Fruit fly (Drosophila melanogaster) whole organism, embryonic: ENCODE results near the gene qjt.

Source experiments
- CG11398 ChIP-seq: fragments of 200-800 bp; sonication (Bioruptor generic); optimal IDR thresholded peaks from 2 replicates; lab custom pipeline; 2016; ENCODE audit warnings: missing biosample characterization, missing genetic modification characterization
- CG12391 ChIP-seq: fragments of 200-800 bp; sonication (Bioruptor generic); optimal IDR thresholded peaks from 3 replicates; lab custom pipeline; 2018; ENCODE audit warnings: missing biosample characterization, mild to moderate bottlenecking, missing genetic modification characterization, moderate library complexity
- Hmx ChIP-seq: fragments of 200-800 bp; sonication (Bioruptor generic); optimal IDR thresholded peaks from 2 replicates; lab custom pipeline; 2016; ENCODE audit warnings: missing biosample characterization, missing genetic modification characterization
- dm ChIP-seq: fragments of 200-800 bp; sonication (Bioruptor generic); optimal IDR thresholded peaks from 3 replicates; lab custom pipeline; 2016; ENCODE audit warnings: missing biosample characterization, missing genetic modification characterization

dm6 chr3L:17438872-17439495 is 39.9 kb upstream of the qjt start, which contains the start of gene CG18265:
- no peak for TF ChIP-seq dm (GFP tag; lab: Kevin White, UChicago)
- no peak for TF ChIP-seq CG11398 (GFP tag; lab: Kevin White, UChicago)
- TF ChIP-seq CG12391 (tag; lab: Kevin White, UChicago) = no peak
- TF ChIP-seq Hmx (GFP tag; lab: Kevin White, UChicago) = no peak
